Worm (Caenorhabditis elegans): ENCODE data around the gene Y53F4B.18.

Y53F4B.18 gene

ce11 chrII:15089086-15089895, 17.8 kb upstream of the Y53F4B.18 start (continued):
- TF ChIP-seq lin-26 (GFP tag; IDR thresholded peaks at IDR 0.05) (no peak), nhr-120 (GFP tag; IDR thresholded peaks at IDR 0.05) (no peak), sptf-2 (GFP tag; optimal IDR thresholded peaks at IDR 0.05) (no peak), ekl-4 (GFP tag; IDR thresholded peaks at IDR 0.05) (no peak), somi-1 (GFP tag; optimal IDR thresholded peaks at IDR 0.05) (no peak), F37B4.10 (GFP tag; IDR thresholded peaks at IDR 0.05) (no peak), attf-5 (GFP tag; optimal IDR thresholded peaks at IDR 0.05) (no peak), F33H1.4 (GFP tag; IDR thresholded peaks at IDR 0.05) (peak; percentile 32), lin-35 (GFP tag; optimal IDR thresholded peaks at IDR 0.05) (peak in 1 of 3 experiments; percentile 77), fkh-3 (tag; optimal IDR thresholded peaks at IDR 0.05) (no peak), dpl-1 (GFP tag; optimal IDR thresholded peaks at IDR 0.05) (peak; percentile 67), nhr-27 (tag; optimal IDR thresholded peaks at IDR 0.05) (no peak), ztf-18 (tag; optimal IDR thresholded peaks at IDR 0.05) (no peak), akir-1 (GFP tag; optimal IDR thresholded peaks at IDR 0.05) (no peak), efl-1 (GFP tag; optimal IDR thresholded peaks at IDR 0.05) (peak; percentile 65), Y56A3A.18 (GFP tag; IDR thresholded peaks at IDR 0.05) (no peak), egl-18 (GFP tag; IDR thresholded peaks at IDR 0.05) (no peak), ets-4 (GFP tag; optimal IDR thresholded peaks at IDR 0.05) (no peak), bed-1 (GFP tag; IDR thresholded peaks at IDR 0.05) (no peak), let-607 (tag; optimal IDR thresholded peaks at IDR 0.05) (peak in 1 of 2 experiments; percentile 40), attf-6 (GFP tag; IDR thresholded peaks at IDR 0.05) (no peak), pbrm-1 (GFP tag; IDR thresholded peaks at IDR 0.05) (no peak), B0336.3 (GFP tag; IDR thresholded peaks at IDR 0.05) (no peak), F10E7.11 (tag; optimal IDR thresholded peaks at IDR 0.05) (no peak), K12H6.12 (tag; optimal IDR thresholded peaks at IDR 0.05) (no peak), ceh-100 (GFP tag; IDR thresholded peaks at IDR 0.05) (no peak), rcor-1 (GFP tag; IDR thresholded peaks at IDR 0.05) (peak; percentile 58), snpc-1.3 (tag; optimal IDR thresholded peaks at IDR 0.05; ENCODE audit: insufficient read depth) (peak; percentile 13), tbx-9 (tag; optimal IDR thresholded peaks at IDR 0.05; ENCODE audit: borderline replicate concordance) (no peak), athp-1 (tag; optimal IDR thresholded peaks at IDR 0.05) (no peak), ama-1 (optimal IDR thresholded peaks at IDR 0.05) (no peak), ama-1 (GFP tag; optimal IDR thresholded peaks at IDR 0.05) (no peak), mel-28 (tag; optimal IDR thresholded peaks at IDR 0.05; ENCODE audit: borderline replicate concordance) (no peak), madf-3 (GFP tag; IDR thresholded peaks at IDR 0.05) (no peak), hsf-1 (GFP tag; IDR thresholded peaks at IDR 0.05) (no peak), ceh-27 (GFP tag; optimal IDR thresholded peaks at IDR 0.05) (peak; percentile 47), egrh-3 (GFP tag; IDR thresholded peaks at IDR 0.05) (0 out of 2 replicates have a peak, but pooled peaks have one; percentile 11), ccch-3 (GFP tag; optimal IDR thresholded peaks at IDR 0.05) (no peak), ztf-26 (tag; optimal IDR thresholded peaks at IDR 0.05) (no peak), rec-8 (tag; optimal IDR thresholded peaks at IDR 0.05) (no peak), cebp-2 (GFP tag; IDR thresholded peaks at IDR 0.05) (no peak), aptf-3 (GFP tag; IDR thresholded peaks at IDR 0.05) (no peak), ztf-22 (GFP tag; optimal IDR thresholded peaks at IDR 0.05) (no peak), hmg-20 (GFP tag; IDR thresholded peaks at IDR 0.05) (no peak), nfyb-1 (GFP tag; IDR thresholded peaks at IDR 0.05) (0 out of 2 replicates have a peak, but pooled peaks have one; percentile 53), mes-4 (tag; optimal IDR thresholded peaks at IDR 0.05) (no peak), die-1 (tag; optimal IDR thresholded peaks at IDR 0.05) (no peak), F22D6.2 (tag; optimal IDR thresholded peaks at IDR 0.05) (no peak)
